Fruit fly (Drosophila melanogaster): ENCODE results near the gene CG17233.

CG17233 gene

DNA sequence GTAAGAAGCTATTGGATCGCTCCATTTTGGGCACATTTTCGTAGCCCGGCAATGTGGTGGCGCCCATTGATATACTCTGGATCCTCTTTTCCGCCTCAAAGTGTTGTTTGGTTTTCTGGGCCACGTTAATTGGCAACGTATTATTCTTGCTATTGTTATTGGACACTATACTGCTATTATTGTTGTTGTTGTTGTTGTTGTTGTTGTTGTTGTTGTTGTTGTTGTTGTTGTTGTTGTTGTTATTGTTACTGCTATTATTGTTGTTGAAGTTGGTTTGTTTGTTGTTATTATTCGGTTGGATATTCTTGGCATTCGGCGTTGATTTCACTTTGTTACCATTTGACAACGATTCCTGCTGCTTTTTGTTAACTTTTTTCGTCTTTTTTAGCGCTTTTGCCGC lies 49.9 kb downstream of the CG17233 start:
- TF ChIP-seq psq (optimal IDR thresholded peaks at IDR 0.05) (no peak), Sin3A (optimal IDR thresholded peaks at IDR 0.05) (no peak)

DNA sequence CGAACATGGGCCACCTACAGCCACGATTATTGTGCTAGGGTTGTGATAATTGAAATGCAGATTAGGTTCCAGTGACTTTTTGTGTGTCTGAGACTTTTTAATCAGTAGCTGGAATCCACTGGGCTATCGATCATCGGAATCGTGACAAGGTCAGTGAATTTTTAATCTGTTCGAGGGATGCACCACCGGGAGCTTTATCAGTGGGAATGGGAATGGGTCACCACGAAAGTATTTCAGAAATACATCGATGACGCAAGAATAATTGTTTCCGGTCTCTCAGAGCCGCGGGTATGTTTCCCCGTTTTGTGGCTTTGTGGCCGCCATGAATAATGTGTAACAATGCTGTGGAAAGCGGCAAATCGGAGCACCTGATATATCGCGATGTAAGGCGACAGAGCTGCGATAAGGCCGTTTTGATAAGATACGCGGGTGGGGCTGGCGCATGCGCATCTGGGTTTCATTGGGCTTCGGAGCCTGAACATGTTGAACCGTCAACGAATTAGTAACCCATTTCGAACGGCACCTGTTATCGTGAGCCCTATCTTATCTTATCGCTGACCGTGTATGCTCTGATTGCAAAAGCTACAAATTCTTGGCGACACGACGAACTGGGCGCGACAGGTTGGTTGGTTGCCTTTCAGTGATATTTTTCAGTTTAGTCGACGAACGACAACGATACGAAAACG lies 53.7 kb downstream of the CG17233 start, which contains the start of gene Ssk:
Gene Ssk (plus strand): TSS at position 638 of the 686 bp plus-strand sequence.
- no peak for TF ChIP-seq insv (optimal IDR thresholded peaks at IDR 0.05)
- TF ChIP-seq Sin3A (optimal IDR thresholded peaks at IDR 0.05): no peak
- TF ChIP-seq h (optimal IDR thresholded peaks at IDR 0.05): no peak
- no peak for TF ChIP-seq psq (optimal IDR thresholded peaks at IDR 0.05)
- TF ChIP-seq Myc (optimal IDR thresholded peaks at IDR 0.05): no peak
- TF ChIP-seq ttk (optimal IDR thresholded peaks at IDR 0.05): no peak

DNA sequence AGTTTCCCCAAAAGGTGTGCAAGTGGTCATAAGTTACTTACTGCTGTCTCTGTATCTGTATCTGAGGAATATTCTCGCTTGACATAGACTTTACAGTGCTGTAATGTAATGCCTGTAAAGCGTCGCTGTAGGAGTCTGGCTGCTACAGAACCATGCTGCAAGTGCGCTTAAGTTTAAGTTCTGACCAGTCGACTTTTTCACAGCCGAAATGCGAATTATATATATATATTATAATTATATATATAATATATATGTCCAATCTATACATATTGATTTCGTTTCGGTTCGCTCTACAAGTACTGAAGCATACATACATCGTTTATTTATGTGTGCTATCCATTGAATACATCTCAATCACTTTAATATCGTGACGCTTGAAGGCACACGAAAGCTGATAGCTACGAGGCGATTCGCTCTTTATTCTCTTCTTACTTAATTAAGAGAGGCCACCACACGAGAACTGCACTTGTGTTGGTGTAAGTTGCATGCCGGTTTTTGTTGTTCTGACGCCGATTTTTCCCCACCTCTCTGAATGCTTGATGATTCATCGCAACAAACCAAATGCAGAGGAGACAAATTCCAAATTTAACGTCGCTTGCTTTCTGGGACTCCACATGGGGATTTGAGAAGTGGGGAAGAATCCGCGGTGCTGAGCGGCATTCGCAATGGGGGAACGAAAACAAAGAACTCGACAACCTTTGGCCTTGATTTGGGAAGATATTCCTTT lies 55.2 kb downstream of the CG17233 start:
- TF ChIP-seq insv (optimal IDR thresholded peaks at IDR 0.05) (no peak), psq (optimal IDR thresholded peaks at IDR 0.05) (no peak), ttk (optimal IDR thresholded peaks at IDR 0.05) (no peak), Myc (optimal IDR thresholded peaks at IDR 0.05) (no peak), Sin3A (optimal IDR thresholded peaks at IDR 0.05) (no peak), h (optimal IDR thresholded peaks at IDR 0.05) (no peak)

DNA sequence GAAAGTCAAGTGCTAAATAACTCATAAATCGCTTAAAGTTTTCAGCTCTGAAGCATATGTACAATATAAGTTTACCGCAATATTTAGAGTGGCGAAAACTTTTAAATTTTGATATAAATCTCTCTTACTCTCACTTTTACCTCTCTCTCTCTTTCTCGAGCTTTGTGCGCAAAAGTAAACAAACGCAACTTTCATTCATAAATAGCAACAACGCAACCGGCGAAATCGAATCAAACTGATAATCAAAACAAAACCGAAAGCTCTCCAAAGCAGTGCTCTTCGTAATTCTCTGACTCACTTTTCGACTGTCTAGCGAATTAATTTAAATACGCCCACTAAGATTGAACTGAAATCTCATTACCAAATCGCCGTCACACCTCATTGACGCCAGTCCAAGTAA lies 55.8 kb downstream of the CG17233 start:
- no peak for TF ChIP-seq h (optimal IDR thresholded peaks at IDR 0.05)
- TF ChIP-seq psq (optimal IDR thresholded peaks at IDR 0.05): no peak
- TF ChIP-seq insv (optimal IDR thresholded peaks at IDR 0.05): no peak
- TF ChIP-seq Myc (optimal IDR thresholded peaks at IDR 0.05): no peak
- no peak for TF ChIP-seq Sin3A (optimal IDR thresholded peaks at IDR 0.05)
- no peak for TF ChIP-seq ttk (optimal IDR thresholded peaks at IDR 0.05)

DNA sequence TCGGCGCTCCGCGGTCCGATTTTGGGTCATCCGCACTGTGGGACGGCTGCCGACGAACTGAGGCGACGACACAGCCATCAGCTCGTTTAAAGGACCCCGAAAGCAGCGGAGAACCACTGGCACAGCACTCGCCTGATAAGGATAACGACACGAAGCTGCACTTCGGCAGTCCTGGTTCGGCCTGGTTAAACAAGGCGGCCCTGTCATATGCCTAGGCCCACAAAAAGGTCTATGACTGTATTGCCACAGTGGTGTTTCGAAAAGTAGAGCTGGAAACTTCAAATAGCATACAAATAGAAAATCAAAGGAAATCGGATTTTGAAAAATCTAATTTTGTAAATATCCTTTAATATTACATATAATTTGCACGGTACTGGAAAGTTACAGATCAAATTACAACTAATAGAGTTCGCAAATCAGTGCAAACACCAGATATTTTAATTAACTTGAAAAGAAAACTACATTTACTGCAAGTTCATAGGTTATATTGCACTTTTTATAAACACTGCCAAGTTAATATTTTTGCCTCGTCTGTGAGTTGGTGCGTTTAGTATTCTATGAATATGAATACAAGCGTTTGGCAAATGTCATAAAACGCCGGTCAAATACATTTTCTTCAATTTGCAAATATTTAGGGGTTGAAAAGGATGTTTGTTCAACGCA lies 56.4 kb downstream of the CG17233 start:
- TF ChIP-seq insv (optimal IDR thresholded peaks at IDR 0.05) (no peak), ttk (optimal IDR thresholded peaks at IDR 0.05) (no peak), h (optimal IDR thresholded peaks at IDR 0.05) (no peak), Myc (optimal IDR thresholded peaks at IDR 0.05) (no peak), Sin3A (optimal IDR thresholded peaks at IDR 0.05) (no peak), psq (optimal IDR thresholded peaks at IDR 0.05) (no peak)

DNA sequence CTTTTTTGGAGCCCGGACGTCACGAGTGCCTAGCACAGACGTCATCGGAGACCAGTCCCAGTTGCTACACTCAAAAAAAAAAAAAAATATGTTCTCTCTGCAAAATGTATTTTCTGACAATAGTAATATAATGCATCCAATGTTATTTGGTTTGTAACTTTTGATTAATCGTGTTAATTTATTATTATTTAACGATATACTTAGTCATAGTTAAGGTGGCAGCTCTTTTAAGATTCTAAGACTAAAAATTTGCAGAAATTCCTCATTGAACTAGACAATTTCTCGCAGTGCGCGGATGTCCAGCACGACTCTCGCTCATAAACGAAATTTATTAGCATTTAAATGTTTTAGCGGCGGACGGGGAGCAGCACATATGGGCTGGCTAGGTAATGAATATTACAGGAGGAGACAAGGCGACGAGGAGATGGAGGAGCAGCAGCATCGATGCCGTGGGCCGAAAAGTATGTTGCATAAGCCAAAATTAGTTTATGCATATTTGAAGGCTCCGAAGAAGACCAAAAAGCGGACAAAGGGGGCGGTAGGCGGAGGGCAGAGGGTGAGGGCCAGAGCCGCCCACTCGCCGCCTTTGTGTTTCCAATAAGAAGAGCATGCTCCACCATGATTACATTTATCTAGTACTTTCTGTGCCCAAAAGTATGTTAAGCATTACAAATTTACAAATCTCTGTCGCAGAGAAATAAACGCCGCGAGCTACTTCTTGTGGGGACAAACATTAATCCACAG lies 58.2 kb downstream of the CG17233 start:
- TF ChIP-seq Myc (optimal IDR thresholded peaks at IDR 0.05) (no peak), psq (optimal IDR thresholded peaks at IDR 0.05) (no peak), h (optimal IDR thresholded peaks at IDR 0.05) (no peak), insv (optimal IDR thresholded peaks at IDR 0.05) (no peak), Sin3A (optimal IDR thresholded peaks at IDR 0.05) (no peak), ttk (optimal IDR thresholded peaks at IDR 0.05) (no peak)

All from Kc167 (cell line).